Fruit fly (Drosophila melanogaster) whole organism, wandering third instar larva: ENCODE data around the gene His3.3A.

Experiments
- Abd-B ChIP-seq: fragments of >200 bp; optimal IDR thresholded peaks from 2 replicates; lab custom pipeline; 2017; ENCODE audit warnings: missing biosample characterization, missing genetic modification characterization
- CG32264 ChIP-seq: fragments of 200-800 bp; sonication (Bioruptor generic); optimal IDR thresholded peaks from 2 replicates; lab custom pipeline; 2016; ENCODE audit warnings: missing biosample characterization, missing genetic modification characterization
- CG9705 ChIP-seq: fragments of 200-800 bp; sonication (Bioruptor generic); optimal IDR thresholded peaks from 2 replicates; lab custom pipeline; 2018; ENCODE audit warnings: missing biosample characterization, mild to moderate bottlenecking, missing genetic modification characterization
- Dfd ChIP-seq: fragments of >200 bp; optimal IDR thresholded peaks from 2 replicates; lab custom pipeline; 2017; ENCODE audit warnings: missing biosample characterization, missing genetic modification characterization
- Dif ChIP-seq: fragments of 200-275, 200-300 bp; sonication (Bioruptor generic); optimal IDR thresholded peaks from 2 replicates; lab custom pipeline; 2018; ENCODE audit warnings: missing biosample characterization, missing genetic modification characterization; ENCODE audit not compliant: partially characterized antibody
- GATAd ChIP-seq: sonication (Bioruptor generic); optimal IDR thresholded peaks from 2 replicates; lab custom pipeline; 2016; ENCODE audit warnings: missing biosample characterization, missing genetic modification characterization
- HLH106 ChIP-seq: fragments of 200-800 bp; optimal IDR thresholded peaks from 3 replicates; lab custom pipeline; 2019; ENCODE audit warnings: missing biosample characterization, mild to moderate bottlenecking, missing genetic modification characterization, moderate library complexity
- Hnf4 ChIP-seq: fragments of 200-800 bp; sonication (Bioruptor generic); optimal IDR thresholded peaks from 2 replicates; lab custom pipeline; 2016; ENCODE audit warnings: missing biosample characterization, mild to moderate bottlenecking, missing genetic modification characterization
- Hr83 ChIP-seq: fragments of 200-300 bp; sonication (Bioruptor generic); optimal IDR thresholded peaks from 2 replicates; lab custom pipeline; 2016; ENCODE audit warnings: missing biosample characterization, mild to moderate bottlenecking, missing genetic modification characterization, moderate library complexity; ENCODE audit not compliant: poor library complexity, severe bottlenecking
- Jra ChIP-seq: sonication (Bioruptor generic); optimal IDR thresholded peaks from 2 replicates; lab custom pipeline; 2016; ENCODE audit warnings: missing biosample characterization, missing genetic modification characterization
- Mio ChIP-seq: sonication (Bioruptor generic); optimal IDR thresholded peaks from 2 replicates; lab custom pipeline; 2016; ENCODE audit warnings: missing biosample characterization, missing genetic modification characterization
- Myc ChIP-seq: fragments of >200 bp; optimal IDR thresholded peaks from 2 replicates; lab custom pipeline; 2017
- OdsH ChIP-seq: fragments of 200-800 bp; sonication (Bioruptor generic); optimal IDR thresholded peaks from 2 replicates; lab custom pipeline; 2016; ENCODE audit warnings: missing biosample characterization, mild to moderate bottlenecking, missing genetic modification characterization
- Rel ChIP-seq, 2 experiments: fragments of 200-800 bp; sonication (Bioruptor generic) in 1 of 2; optimal IDR thresholded peaks; 2 replicates in 1 of 2; 3 replicates in 1 of 2; lab custom pipeline; 2016 to 2019; ENCODE audit warnings: mild to moderate bottlenecking in 2 of 2, missing biosample characterization in 2 of 2, missing genetic modification characterization in 2 of 2, moderate library complexity in 1 of 2
- Sp1 ChIP-seq: fragments of 200-800 bp; sonication (Bioruptor generic); optimal IDR thresholded peaks from 3 replicates; lab custom pipeline; 2019; ENCODE audit warnings: missing biosample characterization, mild to moderate bottlenecking, missing genetic modification characterization, moderate library complexity
- br ChIP-seq: fragments of 200-800 bp; sonication (Bioruptor generic); optimal IDR thresholded peaks from 2 replicates; lab custom pipeline; 2016; ENCODE audit warnings: missing biosample characterization, missing genetic modification characterization
- brk ChIP-seq: fragments of 200-800 bp; sonication (Bioruptor generic); optimal IDR thresholded peaks from 2 replicates; lab custom pipeline; 2016; ENCODE audit warnings: missing biosample characterization, mild to moderate bottlenecking, missing genetic modification characterization
- dl ChIP-seq, 2 experiments: fragments of 175-275, 200-275 bp in 1 of 2; fragments of 200-275 bp in 1 of 2; sonication (Bioruptor generic); optimal IDR thresholded peaks; lab custom pipeline; 2018; ENCODE audit warnings: mild to moderate bottlenecking in 2 of 2, missing biosample characterization in 2 of 2, missing genetic modification characterization in 2 of 2, moderate library complexity in 2 of 2; ENCODE audit not compliant: partially characterized antibody in 2 of 2, insufficient read depth in 1 of 2
- dsf ChIP-seq: sonication (Bioruptor generic); optimal IDR thresholded peaks from 2 replicates; lab custom pipeline; 2016; ENCODE audit warnings: missing biosample characterization, missing genetic modification characterization, borderline replicate concordance
- ey ChIP-seq: fragments of 200-800 bp; sonication (Bioruptor generic); optimal IDR thresholded peaks from 2 replicates; lab custom pipeline; 2016; ENCODE audit warnings: missing biosample characterization, missing genetic modification characterization
- foxo ChIP-seq, 2 experiments: fragments of 200-800 bp; sonication (Bioruptor generic); optimal IDR thresholded peaks; 2 replicates in 1 of 2; 3 replicates in 1 of 2; lab custom pipeline; 2016 to 2017; ENCODE audit warnings: missing biosample characterization in 2 of 2, missing genetic modification characterization in 2 of 2
- fru ChIP-seq: fragments of 200-800 bp; sonication (Bioruptor generic); optimal IDR thresholded peaks from 3 replicates; lab custom pipeline; 2016; ENCODE audit warnings: missing biosample characterization, mild to moderate bottlenecking, missing genetic modification characterization
- h ChIP-seq: fragments of 200-800 bp; sonication (Bioruptor generic); optimal IDR thresholded peaks from 3 replicates; lab custom pipeline; 2016; ENCODE audit warnings: missing biosample characterization, mild to moderate bottlenecking, missing genetic modification characterization
- jim ChIP-seq: fragments of 175-275, 200-325 bp; sonication (Bioruptor generic); optimal IDR thresholded peaks from 2 replicates; lab custom pipeline; 2016; ENCODE audit warnings: missing biosample characterization, mild to moderate bottlenecking, missing genetic modification characterization
- lola ChIP-seq: fragments of >200 bp; optimal IDR thresholded peaks from 2 replicates; lab custom pipeline; 2017; ENCODE audit warnings: missing biosample characterization, missing genetic modification characterization
- pan ChIP-seq: fragments of >200 bp; optimal IDR thresholded peaks from 2 replicates; lab custom pipeline; 2017
- psq ChIP-seq: fragments of 200-800 bp; sonication (Bioruptor generic); optimal IDR thresholded peaks from 3 replicates; lab custom pipeline; 2017; ENCODE audit warnings: missing biosample characterization, mild to moderate bottlenecking, missing genetic modification characterization, moderate library complexity
- rgr ChIP-seq: fragments of 200-800 bp; sonication (Bioruptor generic); optimal IDR thresholded peaks from 3 replicates; lab custom pipeline; 2016; ENCODE audit warnings: missing biosample characterization, mild to moderate bottlenecking, missing genetic modification characterization
- sage ChIP-seq: fragments of 200-800 bp; sonication (Bioruptor generic); optimal IDR thresholded peaks from 2 replicates; lab custom pipeline; 2016; ENCODE audit warnings: missing biosample characterization, mild to moderate bottlenecking, missing genetic modification characterization
- sv ChIP-seq: fragments of 200-800 bp; sonication (Bioruptor generic); optimal IDR thresholded peaks from 3 replicates; lab custom pipeline; 2016; ENCODE audit warnings: missing biosample characterization, missing genetic modification characterization
- tai ChIP-seq: sonication (Bioruptor generic); optimal IDR thresholded peaks from 2 replicates; lab custom pipeline; 2016; ENCODE audit warnings: missing biosample characterization, missing genetic modification characterization
- usp ChIP-seq: fragments of >200 bp; optimal IDR thresholded peaks from 2 replicates; lab custom pipeline; 2017; ENCODE audit warnings: missing biosample characterization, missing genetic modification characterization
- woc ChIP-seq: sonication (Bioruptor generic); optimal IDR thresholded peaks from 2 replicates; lab custom pipeline; 2016; ENCODE audit warnings: missing biosample characterization, mild to moderate bottlenecking, missing genetic modification characterization

Gene His3.3A

dm6 chr2L:5009306-5010030, 45.4 kb upstream of the His3.3A start, which contains the start of gene Rtnl1 (continued):
- TF ChIP-seq tai (GFP tag; lab: Kevin White, UChicago): no peak
- TF ChIP-seq brk: no peak
- peak; percentile 92 for TF ChIP-seq Myc (lab: Kevin White, UChicago)
- no peak for TF ChIP-seq Abd-B
- TF ChIP-seq lola: no peak
- TF ChIP-seq jim (GFP tag; lab: Kevin White, UChicago): no peak
- peak; percentile 57 for TF ChIP-seq Dif
- TF ChIP-seq dsf: no peak
- TF ChIP-seq Jra (GFP tag; lab: Kevin White, UChicago): peak; percentile 65
- TF ChIP-seq, all 38 proteins: peak for 13

dm6 chr2L:5010784-5011260, 44.0 kb upstream of the His3.3A start, which contains the start of the genes CG31917, Tfb5 and SelT:
Gene CG31917, minus strand, starts transcription at chr2L:5010834.
Gene Tfb5, minus strand, starts transcription at chr2L:5010834.
Gene SelT, plus strand, starts transcription at chr2L:5010922.
- TF ChIP-seq Dfd (GFP tag; lab: Kevin White, UChicago) (no peak), dsf (no peak), Sp1 (GFP tag; lab: Kevin White, UChicago) (peak; percentile 55), woc (GFP tag; lab: Kevin White, UChicago) (peak; percentile 92), CG32264 (GFP tag; lab: Kevin White, UChicago) (peak; percentile 46), HLH106 (tag; lab: Kevin White, UChicago) (peak; percentile 67), pan (lab: Kevin White, UChicago) (no peak), usp (GFP tag; lab: Kevin White, UChicago) (no peak), Rel (GFP tag; optimal IDR thresholded peaks at IDR 0.05; lab: Kevin White, UChicago) (no peak), Rel (tag; optimal IDR thresholded peaks at IDR 0.05; lab: Kevin White, UChicago) (no peak), dl (GFP tag; optimal IDR thresholded peaks at IDR 0.05; lab: Kevin White, UChicago; ENCODE audit: insufficient read depth in 1 of 2, partially characterized antibody in 2 of 2) (no peak), Hr83 (GFP tag; lab: Kevin White, UChicago) (no peak), Myc (lab: Kevin White, UChicago) (peak; percentile 93), OdsH (GFP tag; lab: Kevin White, UChicago) (peak; percentile 55), Dif (no peak), fru (peak; percentile 52), foxo (GFP tag; optimal IDR thresholded peaks at IDR 0.05; lab: Kevin White, UChicago) (peak in 1 of 2 experiments; percentile 66), sage (GFP tag; lab: Kevin White, UChicago) (no peak), Mio (GFP tag; lab: Kevin White, UChicago) (no peak), rgr (GFP tag; lab: Kevin White, UChicago) (peak; percentile 75), CG9705 (peak; percentile 37), br (GFP tag; lab: Kevin White, UChicago) (peak; percentile 60), ey (GFP tag; lab: Kevin White, UChicago) (peak; percentile 72), lola (no peak), Jra (GFP tag; lab: Kevin White, UChicago) (no peak), h (GFP tag; lab: Kevin White, UChicago) (peak; percentile 79), sv (GFP tag; lab: Kevin White, UChicago) (peak; percentile 45), Hnf4 (GFP tag; lab: Kevin White, UChicago) (no peak), psq (GFP tag; lab: Kevin White, UChicago) (peak; percentile 45)

dm6 chr2L:5020479-5020878, 34.4 kb upstream of the His3.3A start:
- TF ChIP-seq dl (GFP tag; optimal IDR thresholded peaks at IDR 0.05; lab: Kevin White, UChicago; ENCODE audit: insufficient read depth in 1 of 2, partially characterized antibody in 2 of 2): no peak
- no peak for TF ChIP-seq ey (GFP tag; lab: Kevin White, UChicago)
- no peak for TF ChIP-seq CG9705
- TF ChIP-seq Dif: no peak
- no peak for TF ChIP-seq Myc (lab: Kevin White, UChicago)
- no peak for TF ChIP-seq tai (GFP tag; lab: Kevin White, UChicago)
- no peak for TF ChIP-seq br (GFP tag; lab: Kevin White, UChicago)
- TF ChIP-seq foxo (GFP tag; optimal IDR thresholded peaks at IDR 0.05; lab: Kevin White, UChicago): no peak
- TF ChIP-seq dsf: no peak
- no peak for TF ChIP-seq Hnf4 (GFP tag; lab: Kevin White, UChicago)
- TF ChIP-seq sv (GFP tag; lab: Kevin White, UChicago): no peak
- no peak for TF ChIP-seq CG32264 (GFP tag; lab: Kevin White, UChicago)
- no peak for TF ChIP-seq woc (GFP tag; lab: Kevin White, UChicago)
- no peak for TF ChIP-seq GATAd
- TF ChIP-seq OdsH (GFP tag; lab: Kevin White, UChicago): no peak
- no peak for TF ChIP-seq jim (GFP tag; lab: Kevin White, UChicago)
- TF ChIP-seq sage (GFP tag; lab: Kevin White, UChicago): no peak
- TF ChIP-seq fru: no peak
- TF ChIP-seq, all 38 proteins: peak for 0
